Worm (Caenorhabditis elegans) whole organism, L4/young adult: ENCODE data around the gene F32D8.15.

ENCODE experiments used
- W03F9.2 ChIP-seq: fragments of 150-350 bp; optimal IDR thresholded peaks from 2 replicates; lab custom pipeline; 2014; ENCODE audit warnings: missing biosample characterization, missing genetic modification characterization
- dao-5 ChIP-seq: sonication (generic microtip); optimal IDR thresholded peaks from 2 replicates; lab custom pipeline; 2016; ENCODE audit warnings: missing genotype, missing genetic modification characterization, moderate library complexity, missing compliant biosample characterization
- him-1 ChIP-seq: sonication (generic microtip); optimal IDR thresholded peaks from 2 replicates; lab custom pipeline; 2016; ENCODE audit warnings: missing genotype, missing genetic modification reagents, missing genetic modification characterization, missing compliant biosample characterization

F32D8.15 gene

ce11 chrV:10896706-10897105 lies 7.1 kb upstream of the F32D8.15 start:
- TF ChIP-seq dao-5 (tag; lab: Kevin White, UChicago) = no peak
- TF ChIP-seq W03F9.2 (tag; lab: Kevin White, UChicago) = no peak
- no peak for TF ChIP-seq him-1

- TF ChIP-seq dao-5 (tag; lab: Kevin White, UChicago) (no peak), him-1 (no peak)
Observed at ce11 chrV:10897106-10897171, 6.9 kb upstream of the F32D8.15 start, which contains the start of gene sec-61.G. Gene sec-61.G, minus strand, starts transcription at chrV:10897143.

- TF ChIP-seq him-1 (peak; percentile 97), W03F9.2 (tag; lab: Kevin White, UChicago) (peak; percentile 97), dao-5 (tag; lab: Kevin White, UChicago) (peak; percentile 43)
Observed at ce11 chrV:10897172-10897571, 6.7 kb upstream of the F32D8.15 start.

ce11 chrV:10898107-10898506 lies 5.7 kb upstream of the F32D8.15 start, which contains the start of gene F32D8.7:
Gene F32D8.7, plus strand, starts transcription at chrV:10898435.
- no peak for TF ChIP-seq dao-5 (tag; lab: Kevin White, UChicago)
- no peak for TF ChIP-seq him-1
- TF ChIP-seq W03F9.2 (tag; lab: Kevin White, UChicago) = no peak

- TF ChIP-seq dao-5 (tag; lab: Kevin White, UChicago) (no peak), W03F9.2 (tag; lab: Kevin White, UChicago) (no peak), him-1 (no peak)
Observed at ce11 chrV:10898629-10899028, 5.2 kb upstream of the F32D8.15 start.

- no peak for TF ChIP-seq W03F9.2 (tag; lab: Kevin White, UChicago)
- no peak for TF ChIP-seq him-1
- TF ChIP-seq dao-5 (tag; lab: Kevin White, UChicago) = no peak
Observed at ce11 chrV:10901125-10901524, 2.7 kb upstream of the F32D8.15 start, which contains the start of gene spp-16. Gene spp-16, minus strand, starts transcription at chrV:10901303.

- TF ChIP-seq dao-5 (tag; lab: Kevin White, UChicago) (no peak), him-1 (no peak), W03F9.2 (tag; lab: Kevin White, UChicago) (no peak)
Observed at ce11 chrV:10902682-10903081, 1.2 kb upstream of the F32D8.15 start, which contains the start of gene F32D8.8. Gene F32D8.8, minus strand, starts transcription at chrV:10902782.

ce11 chrV:10904795-10905194 lies 947 bp downstream of the F32D8.15 start:
- TF ChIP-seq dao-5 (tag; lab: Kevin White, UChicago) (no peak), him-1 (no peak), W03F9.2 (tag; lab: Kevin White, UChicago) (no peak)

- TF ChIP-seq dao-5 (tag; lab: Kevin White, UChicago) = no peak
- no peak for TF ChIP-seq W03F9.2 (tag; lab: Kevin White, UChicago)
- TF ChIP-seq him-1 = no peak
Observed at ce11 chrV:10909071-10909470, 5.2 kb downstream of the F32D8.15 start, which contains the start of gene zzz-1. Gene zzz-1, minus strand, starts transcription at chrV:10909171.

- TF ChIP-seq W03F9.2 (tag; lab: Kevin White, UChicago) = no peak
- no peak for TF ChIP-seq him-1
- no peak for TF ChIP-seq dao-5 (tag; lab: Kevin White, UChicago)
Observed at ce11 chrV:10909959-10910358, 6.1 kb downstream of the F32D8.15 start.

ce11 chrV:10915922-10916321 lies 12.1 kb downstream of the F32D8.15 start:
- TF ChIP-seq W03F9.2 (tag; lab: Kevin White, UChicago) (no peak), him-1 (no peak), dao-5 (tag; lab: Kevin White, UChicago) (no peak)

- no peak for TF ChIP-seq dao-5 (tag; lab: Kevin White, UChicago)
- TF ChIP-seq W03F9.2 (tag; lab: Kevin White, UChicago) = no peak
- TF ChIP-seq him-1 = no peak
Observed at ce11 chrV:10918373-10918772, 14.5 kb downstream of the F32D8.15 start, which contains the start of gene F58B4.2. Gene F58B4.2, minus strand, starts transcription at chrV:10918473.

- no peak for TF ChIP-seq dao-5 (tag; lab: Kevin White, UChicago)
- no peak for TF ChIP-seq him-1
- TF ChIP-seq W03F9.2 (tag; lab: Kevin White, UChicago) = no peak
Observed at ce11 chrV:10921747-10922146, 17.9 kb downstream of the F32D8.15 start, which contains the start of gene nas-31. Gene nas-31, minus strand, starts transcription at chrV:10921847.

ce11 chrV:10923229-10923628 lies 19.4 kb downstream of the F32D8.15 start, which contains the start of gene F58B4.7:
Gene F58B4.7, minus strand, starts transcription at chrV:10923329.
- TF ChIP-seq W03F9.2 (tag; lab: Kevin White, UChicago) = no peak
- no peak for TF ChIP-seq dao-5 (tag; lab: Kevin White, UChicago)
- TF ChIP-seq him-1 = no peak

- TF ChIP-seq W03F9.2 (tag; lab: Kevin White, UChicago) (no peak), him-1 (no peak)
Observed at ce11 chrV:10924731-10925130, 20.9 kb downstream of the F32D8.15 start, which contains the start of gene F58B4.6. Gene F58B4.6, plus strand, starts transcription at chrV:10925031.
